Fruit fly (Drosophila melanogaster) whole organism, embryonic: ENCODE results near the gene PDCD-5.

Experiments used
- Atf3 ChIP-seq: fragments of 200-800 bp; sonication (Bioruptor generic); optimal IDR thresholded peaks from 3 replicates; lab custom pipeline; 2016; ENCODE audit warnings: missing biosample characterization, missing genetic modification characterization
- CG11247 ChIP-seq: fragments of 200-800 bp; sonication (Bioruptor generic); IDR thresholded peaks from 2 replicates; pipeline ENCODE4 v1.3.6; 2022; ENCODE audit warnings: missing biosample characterization, missing genetic modification characterization
- CG11696 ChIP-seq: fragments of 200-800 bp; sonication (Bioruptor generic); IDR thresholded peaks from 2 replicates; pipeline ENCODE4 v1.3.6; 2022; ENCODE audit warnings: missing biosample characterization, missing genetic modification characterization
- CG12219 ChIP-seq: fragments of 200-800 bp; sonication (Bioruptor generic); optimal IDR thresholded peaks from 3 replicates; lab custom pipeline; 2018; ENCODE audit warnings: missing biosample characterization, mild to moderate bottlenecking, missing genetic modification characterization
- CG13424 ChIP-seq: fragments of 200-800 bp; sonication (Bioruptor generic); optimal IDR thresholded peaks from 2 replicates; lab custom pipeline; 2019; ENCODE audit warnings: missing biosample characterization, mild to moderate bottlenecking, missing genetic modification characterization, moderate library complexity
- CG14441 ChIP-seq: fragments of 200-800 bp; sonication (Bioruptor generic); IDR thresholded peaks from 2 replicates; pipeline ENCODE4 v1.3.6; 2022; ENCODE audit warnings: missing biosample characterization, missing genetic modification characterization
- CG17568 ChIP-seq: fragments of 200-800 bp; sonication (Bioruptor generic); optimal IDR thresholded peaks from 2 replicates; lab custom pipeline; 2018; ENCODE audit warnings: missing biosample characterization, mild to moderate bottlenecking, missing genetic modification characterization, moderate library complexity
- CG17802 ChIP-seq: fragments of 200-800 bp; sonication (Bioruptor generic); optimal IDR thresholded peaks from 2 replicates; lab custom pipeline; 2018; ENCODE audit warnings: missing biosample characterization, mild to moderate bottlenecking, missing genetic modification characterization, moderate library complexity
- CG31365 ChIP-seq: fragments of 200-800 bp; sonication (Bioruptor generic); optimal IDR thresholded peaks from 2 replicates; lab custom pipeline; 2018; ENCODE audit warnings: missing biosample characterization, mild to moderate bottlenecking, missing genetic modification characterization
- CG4328 ChIP-seq: fragments of 200-800 bp; sonication (Bioruptor generic); optimal IDR thresholded peaks from 3 replicates; lab custom pipeline; 2017; ENCODE audit warnings: missing biosample characterization, missing genetic modification reagents, missing genetic modification characterization
- CG4404 ChIP-seq: fragments of 200-800 bp; sonication (Bioruptor generic); IDR thresholded peaks from 2 replicates; pipeline ENCODE4 v1.3.6; 2022; ENCODE audit warnings: missing biosample characterization, missing genetic modification characterization
- CG4730 ChIP-seq: fragments of 200-800 bp; sonication (Bioruptor generic); IDR thresholded peaks from 2 replicates; pipeline ENCODE4 v1.3.6; 2022; ENCODE audit warnings: missing biosample characterization, missing genetic modification characterization
- CG7987 ChIP-seq: fragments of 200-800 bp; sonication (Bioruptor generic); optimal IDR thresholded peaks from 2 replicates; lab custom pipeline; 2018; ENCODE audit warnings: missing biosample characterization, mild to moderate bottlenecking, missing genetic modification characterization, moderate library complexity
- CHES-1-like ChIP-seq: fragments of 200-800 bp; sonication (Bioruptor generic); optimal IDR thresholded peaks from 2 replicates; lab custom pipeline; 2016; ENCODE audit warnings: missing biosample characterization, missing genetic modification characterization
- CTCF ChIP-seq: fragments of 200-800 bp; sonication (Bioruptor generic); optimal IDR thresholded peaks from 2 replicates; lab custom pipeline; 2017; ENCODE audit warnings: missing biosample characterization, mild to moderate bottlenecking, missing genetic modification characterization, moderate library complexity
- Deaf1 ChIP-seq: fragments of 200-800 bp; optimal IDR thresholded peaks from 3 replicates; lab custom pipeline; 2019; ENCODE audit warnings: missing biosample characterization, mild to moderate bottlenecking, missing genetic modification characterization, moderate library complexity
- Dll ChIP-seq: fragments of 200-800 bp; sonication (Bioruptor generic); IDR thresholded peaks from 4 replicates; pipeline ENCODE4 v1.3.6; 2022; ENCODE audit warnings: missing biosample characterization, missing genetic modification characterization; ENCODE audit not compliant: partially characterized antibody
- Dref ChIP-seq: fragments of 200-800 bp; sonication (Bioruptor generic); IDR thresholded peaks from 2 replicates; pipeline ENCODE4 v1.3.6; 2022; ENCODE audit warnings: missing biosample characterization, missing genetic modification characterization
- E2f1 ChIP-seq: fragments of 200-800 bp; sonication (Bioruptor generic); IDR thresholded peaks from 2 replicates; pipeline ENCODE4 v1.3.6; 2022; ENCODE audit warnings: missing biosample characterization, missing genetic modification characterization
- Ets65A ChIP-seq: fragments of 200-800 bp; sonication (Bioruptor generic); peaks from one replicate; lab custom pipeline; 2016; ENCODE audit warnings: missing biosample characterization, missing genetic modification characterization
- MESR4 ChIP-seq: fragments of 200-800 bp; sonication (Bioruptor generic); optimal IDR thresholded peaks from 2 replicates; lab custom pipeline; 2018; ENCODE audit warnings: missing biosample characterization, mild to moderate bottlenecking, missing genetic modification characterization, moderate library complexity
- Med ChIP-seq: fragments of 200-800 bp; sonication (Bioruptor generic); peaks from one replicate; lab custom pipeline; 2016; ENCODE audit warnings: missing biosample characterization, missing genetic modification characterization, mild to moderate bottlenecking, inconsistent platforms, moderate library complexity
- Oaz ChIP-seq: fragments of 200-800 bp; sonication (Bioruptor generic); IDR thresholded peaks from 2 replicates; pipeline ENCODE4 v1.3.6; 2022; ENCODE audit warnings: missing biosample characterization, missing genetic modification characterization
- Ravus ChIP-seq: fragments of 200-800 bp; sonication (Bioruptor generic); IDR thresholded peaks from 2 replicates; pipeline ENCODE4 v1.3.6; 2022; ENCODE audit warnings: missing biosample characterization, missing genetic modification characterization
- TFAM ChIP-seq: fragments of 200-800 bp; sonication (Bioruptor generic); optimal IDR thresholded peaks from 2 replicates; lab custom pipeline; 2017; ENCODE audit warnings: missing biosample characterization, missing genetic modification characterization, inconsistent platforms
- Trl ChIP-seq, 3 experiments: fragments of >200 bp in 2 of 3; fragments of 200-800 bp in 1 of 3; sonication (Bioruptor generic) in 1 of 3; optimal IDR thresholded peaks; 2 replicates in 1 of 3; 3 replicates in 2 of 3; lab custom pipeline; 2016 to 2017; ENCODE audit warnings: missing biosample characterization in 1 of 3, missing genetic modification characterization in 1 of 3
- YL-1 ChIP-seq: fragments of 200-800 bp; sonication (Bioruptor generic); optimal IDR thresholded peaks from 3 replicates; lab custom pipeline; 2017; ENCODE audit warnings: missing biosample characterization, mild to moderate bottlenecking, missing genetic modification characterization
- abd-A ChIP-seq: fragments of 200-800 bp; sonication (Bioruptor generic); optimal IDR thresholded peaks from 3 replicates; lab custom pipeline; 2019; ENCODE audit warnings: missing biosample characterization, mild to moderate bottlenecking, missing genetic modification characterization, moderate library complexity
- ac ChIP-seq: fragments of 200-800 bp; sonication (Bioruptor generic); optimal IDR thresholded peaks from 3 replicates; lab custom pipeline; 2017; ENCODE audit warnings: missing biosample characterization, mild to moderate bottlenecking, missing genetic modification characterization
- amos ChIP-seq: fragments of 200-800 bp; sonication (Bioruptor generic); IDR thresholded peaks from 2 replicates; pipeline ENCODE4 v1.3.6; 2022; ENCODE audit warnings: missing biosample characterization, missing genetic modification characterization; ENCODE audit not compliant: partially characterized antibody
- caup ChIP-seq: fragments of 200-800 bp; sonication (Bioruptor generic); optimal IDR thresholded peaks from 3 replicates; lab custom pipeline; 2017; ENCODE audit warnings: missing biosample characterization, mild to moderate bottlenecking, missing genetic modification characterization, moderate library complexity; ENCODE audit not compliant: severe bottlenecking
- ci ChIP-seq: fragments of 200-800 bp; sonication (Bioruptor generic); IDR thresholded peaks from 3 replicates; pipeline ENCODE4 v1.3.6; 2022; ENCODE audit warnings: missing biosample characterization, missing genetic modification characterization
- crol ChIP-seq: fragments of 200-800 bp; sonication (Bioruptor generic); IDR thresholded peaks from 2 replicates; pipeline ENCODE4 v1.3.6; 2022; ENCODE audit warnings: missing biosample characterization, missing genetic modification characterization
- dm ChIP-seq: fragments of 200-800 bp; sonication (Bioruptor generic); optimal IDR thresholded peaks from 3 replicates; lab custom pipeline; 2016; ENCODE audit warnings: missing biosample characterization, missing genetic modification characterization
- dmrt99B ChIP-seq: fragments of 200-800 bp; sonication (Bioruptor generic); optimal IDR thresholded peaks from 2 replicates; lab custom pipeline; 2018; ENCODE audit warnings: missing biosample characterization, mild to moderate bottlenecking, missing genetic modification characterization, moderate library complexity
- exex ChIP-seq: fragments of 200-800 bp; sonication (Bioruptor generic); optimal IDR thresholded peaks from 4 replicates; lab custom pipeline; 2018; ENCODE audit warnings: missing biosample characterization, mild to moderate bottlenecking, missing genetic modification characterization, moderate library complexity
- inv ChIP-seq: fragments of 200-800 bp; sonication (Bioruptor generic); IDR thresholded peaks from 2 replicates; pipeline ENCODE4 v1.3.6; 2022; ENCODE audit warnings: missing biosample characterization, missing genetic modification characterization; ENCODE audit not compliant: partially characterized antibody
- lab ChIP-seq: fragments of 200-800 bp; sonication (Bioruptor generic); optimal IDR thresholded peaks from 3 replicates; lab custom pipeline; 2017; ENCODE audit warnings: missing biosample characterization, missing genetic modification characterization, mild to moderate bottlenecking, moderate library complexity, missing genetic modification reagents
- nerfin-1 ChIP-seq: fragments of 200-800 bp; sonication (Bioruptor generic); optimal IDR thresholded peaks from 3 replicates; lab custom pipeline; 2019; ENCODE audit warnings: missing biosample characterization, mild to moderate bottlenecking, missing genetic modification characterization, moderate library complexity
- otp ChIP-seq: fragments of 200-800 bp; sonication (Bioruptor generic); IDR thresholded peaks from 3 replicates; pipeline ENCODE4, ENCODE4 v1.3.6; 2022; ENCODE audit warnings: missing biosample characterization, missing genetic modification characterization
- pan ChIP-seq, 4 experiments: fragments of >200 bp in 3 of 4; fragments of 200-800 bp in 1 of 4; sonication (Bioruptor generic) in 1 of 4; optimal IDR thresholded peaks in 3 of 4; IDR thresholded peaks in 1 of 4; 2 replicates each; pipeline versions ENCODE4 v1.3.6 to Lab custom; 2017 to 2022; ENCODE audit warnings: missing biosample characterization in 2 of 4, missing genetic modification characterization in 2 of 4, mixed read lengths in 1 of 4
- pros ChIP-seq: fragments of 200-800 bp; sonication (Bioruptor generic); optimal IDR thresholded peaks from 3 replicates; lab custom pipeline; 2019; ENCODE audit warnings: missing biosample characterization, mild to moderate bottlenecking, missing genetic modification characterization, moderate library complexity
- sens-2 ChIP-seq: fragments of 200-800 bp; sonication (Bioruptor generic); IDR thresholded peaks from 2 replicates; pipeline ENCODE4 v1.3.6; 2022; ENCODE audit warnings: missing biosample characterization, missing genetic modification characterization
- shn ChIP-seq: fragments of 200-800 bp; sonication (Bioruptor generic); optimal IDR thresholded peaks from 3 replicates; lab custom pipeline; 2016; ENCODE audit warnings: missing biosample characterization, missing genetic modification characterization
- sisA ChIP-seq: fragments of 200-800 bp; sonication (Bioruptor generic); IDR thresholded peaks from 2 replicates; pipeline ENCODE4 v1.3.6; 2022; ENCODE audit warnings: missing biosample characterization, missing genetic modification characterization
- sug ChIP-seq: fragments of 200-800 bp; optimal IDR thresholded peaks from 2 replicates; lab custom pipeline; 2019; ENCODE audit warnings: missing biosample characterization, mild to moderate bottlenecking, missing genetic modification characterization, moderate library complexity

PDCD-5 gene

DNA sequence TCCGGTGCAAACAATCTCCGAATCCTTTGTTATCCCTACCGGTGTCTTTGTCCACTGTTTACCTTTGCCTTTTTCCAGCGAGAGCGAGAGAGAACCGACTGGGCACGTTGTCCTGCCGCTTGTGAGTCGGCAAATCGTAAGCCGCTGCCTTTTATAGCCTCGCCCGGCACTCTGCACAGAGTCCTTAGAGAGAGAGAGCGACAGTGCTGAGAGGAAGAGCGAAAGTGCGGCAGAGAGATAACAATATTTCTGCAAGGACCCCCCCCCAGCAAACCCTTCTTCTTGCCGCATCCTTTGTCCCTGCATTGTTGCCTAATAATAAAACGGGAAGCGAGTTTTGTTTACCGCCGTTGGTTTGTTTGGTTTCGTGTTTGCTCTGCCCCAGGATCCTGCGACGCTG is 20.4 kb upstream of the PDCD-5 start, which contains the start of gene CG13055:
TSS of gene CG13055 (minus strand) at position 101 of the 400 bp plus-strand sequence.
- TF ChIP-seq crol (GFP tag; lab: Robert Waterston, UW) = 0 out of 2 replicates have a peak, but pooled peaks have one; percentile 46
- no peak for TF ChIP-seq pros (GFP tag; lab: Kevin White, UChicago)
- TF ChIP-seq Dref (GFP tag; lab: Robert Waterston, UW) = peak; percentile 22; the same call in 1 of the 2 replicates
- TF ChIP-seq Deaf1 (tag; lab: Kevin White, UChicago) = peak; percentile 51
- no peak for TF ChIP-seq E2f1 (GFP tag; lab: Robert Waterston, UW)
- TF ChIP-seq Oaz (GFP tag; lab: Robert Waterston, UW) = 0 out of 2 replicates have a peak, but pooled peaks have one; percentile 11
- TF ChIP-seq CTCF (GFP tag; lab: Kevin White, UChicago) = peak; percentile 62
- TF ChIP-seq abd-A (tag; lab: Kevin White, UChicago) = no peak
- TF ChIP-seq amos = peak; percentile 5; the same call in 1 of the 2 replicates
- TF ChIP-seq Trl (optimal IDR thresholded peaks at IDR 0.05; lab: Kevin White, UChicago) = peak; percentile 24 to 49
- no peak for TF ChIP-seq Trl (GFP tag; optimal IDR thresholded peaks at IDR 0.05; lab: Kevin White, UChicago)

DNA sequence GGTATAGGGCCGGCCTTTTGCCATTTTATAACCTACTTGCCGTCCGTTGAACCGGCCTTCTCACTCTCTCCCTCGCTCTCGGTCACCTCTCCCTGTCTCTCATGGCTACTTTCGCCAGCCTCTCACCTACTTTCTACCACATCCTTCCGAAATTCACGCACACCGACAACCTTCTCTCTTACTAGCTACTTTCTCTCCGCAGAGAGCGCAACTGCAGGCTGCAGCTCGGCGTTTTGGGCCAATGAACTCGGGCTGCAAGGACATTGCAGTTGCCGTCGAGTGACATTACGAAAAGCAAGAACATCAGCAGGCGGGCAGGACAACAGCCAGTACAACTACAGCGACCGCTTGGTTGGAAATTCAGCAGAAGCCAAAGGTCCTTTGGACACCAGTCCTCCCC is 9.5 kb upstream of the PDCD-5 start:
- TF ChIP-seq YL-1 (GFP tag; lab: Kevin White, UChicago) (no peak), pan (optimal IDR thresholded peaks at IDR 0.05; lab: Kevin White, UChicago) (no peak), pan (GFP tag; optimal IDR thresholded peaks at IDR 0.05 in 1 of 2, IDR thresholded peaks at IDR 0.05 in 1 of 2) (no peak), caup (GFP tag; lab: Kevin White, UChicago) (no peak), CG11247 (GFP tag; lab: Robert Waterston, UW) (no peak), Ets65A (GFP tag; lab: Kevin White, UChicago) (peak; percentile 88), ci (GFP tag; lab: Robert Waterston, UW) (no peak), TFAM (GFP tag; lab: Kevin White, UChicago) (no peak)
- TF ChIP-seq, all 482 proteins: peak for 1

DNA sequence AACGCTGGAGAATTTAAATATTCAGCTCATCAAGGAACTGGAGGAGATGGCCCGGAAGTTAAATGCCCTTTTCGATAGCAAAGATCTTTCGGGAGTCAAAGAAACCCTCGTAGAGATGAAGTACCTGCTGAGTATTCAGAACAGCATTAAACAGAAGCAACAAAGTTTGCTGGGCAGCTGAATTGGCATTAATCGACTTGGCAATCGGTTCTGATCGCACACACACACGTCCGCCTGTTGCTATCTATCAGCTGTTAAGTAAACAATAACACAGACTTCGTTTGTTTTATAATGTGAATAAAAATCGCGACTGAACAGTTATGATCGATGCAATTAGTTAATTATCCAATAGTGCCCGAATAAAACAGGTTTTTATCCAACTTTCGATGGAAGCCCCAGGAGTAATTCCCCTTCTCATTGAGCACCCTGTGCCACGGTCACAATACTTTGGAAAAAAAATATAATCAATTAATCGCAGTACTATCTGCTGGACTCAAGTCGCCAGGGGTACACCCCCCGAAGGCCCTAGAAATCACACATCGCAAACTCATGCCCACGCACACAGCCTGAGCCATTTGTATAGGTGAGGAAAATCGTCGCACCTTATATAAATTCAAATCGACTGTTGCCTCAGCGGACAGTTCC is 2.1 kb upstream of the PDCD-5 start:
- no peak for TF ChIP-seq sens-2 (GFP tag; lab: Robert Waterston, UW)
- no peak for TF ChIP-seq CG12219 (GFP tag; lab: Kevin White, UChicago)
- 0 out of 4 replicates have a peak, but pooled peaks have one; percentile 12 for TF ChIP-seq Dll
- no peak for TF ChIP-seq inv
- no peak for TF ChIP-seq ac
- TF ChIP-seq sisA (GFP tag; lab: Robert Waterston, UW) = no peak
- TF ChIP-seq CG4730 (GFP tag; lab: Robert Waterston, UW) = no peak
- no peak for TF ChIP-seq CG4328 (GFP tag; lab: Kevin White, UChicago)
- TF ChIP-seq CG11696 = no peak
- TF ChIP-seq Dref (GFP tag; lab: Robert Waterston, UW) = peak; percentile 50
- TF ChIP-seq dmrt99B (tag; lab: Kevin White, UChicago) = no peak
- peak; percentile 48 for TF ChIP-seq exex (tag; lab: Kevin White, UChicago)
- TF ChIP-seq CG17802 (tag; lab: Kevin White, UChicago) = no peak
- no peak for TF ChIP-seq CG17568 (GFP tag; lab: Kevin White, UChicago)
- no peak for TF ChIP-seq CG7987 (GFP tag; lab: Kevin White, UChicago)
- TF ChIP-seq shn = no peak
- TF ChIP-seq dm (GFP tag; lab: Kevin White, UChicago) = no peak
- TF ChIP-seq CHES-1-like (GFP tag; lab: Kevin White, UChicago) = no peak
- TF ChIP-seq YL-1 (GFP tag; lab: Kevin White, UChicago) = no peak
- no peak for TF ChIP-seq lab (GFP tag; lab: Kevin White, UChicago)
- TF ChIP-seq Ravus (GFP tag; lab: Robert Waterston, UW) = no peak
- no peak for TF ChIP-seq Atf3
- no peak for TF ChIP-seq CG31365 (tag; lab: Kevin White, UChicago)
- TF ChIP-seq nerfin-1 (tag; lab: Kevin White, UChicago) = no peak
- TF ChIP-seq CG14441 (GFP tag; lab: Robert Waterston, UW) = no peak
- no peak for TF ChIP-seq otp
- TF ChIP-seq MESR4 (GFP tag; lab: Kevin White, UChicago) = no peak
- TF ChIP-seq Med (GFP tag; lab: Kevin White, UChicago) = peak; percentile 48
- TF ChIP-seq sug (tag; lab: Kevin White, UChicago) = peak; percentile 53
- no peak for TF ChIP-seq CG4404 (GFP tag; lab: Robert Waterston, UW)
- TF ChIP-seq CG13424 (tag; lab: Kevin White, UChicago) = no peak
